Worm (Caenorhabditis elegans) whole organism, L4 larva: Measurements from ENCODE around the gene nhr-10.
A peak's percentile ranks its signal among the peaks of the same experiment; 100 is the strongest.

Experiments
- F44E2.7 ChIP-seq: fragments of 200-800 bp; sonication (Bioruptor generic); IDR thresholded peaks from 2 replicates; pipeline ENCODE4 v2.1.2; 2022; ENCODE audit warnings: missing genetic modification characterization, missing compliant biosample characterization
- Y48G9A.11 ChIP-seq: fragments of 200-800 bp; sonication (Bioruptor generic); IDR thresholded peaks from 2 replicates; pipeline ENCODE4 v1.3.6; 2022; ENCODE audit warnings: missing genetic modification reagents, missing genetic modification characterization, missing compliant biosample characterization
- aha-1 ChIP-seq: fragments of 150-350 bp; peaks from one replicate; lab custom pipeline; 2014; ENCODE audit warnings: missing biosample characterization, missing genetic modification characterization
- ama-1 ChIP-seq: fragments of 150-350 bp; optimal IDR thresholded peaks from 2 replicates; lab custom pipeline; 2014; ENCODE audit warnings: inconsistent platforms, mixed read lengths
- attf-4 ChIP-seq: sonication (generic microtip); optimal IDR thresholded peaks from 3 replicates; lab custom pipeline; 2017; ENCODE audit warnings: missing biosample characterization, missing genetic modification characterization
- ctbp-1 ChIP-seq: fragments of 200-800 bp; sonication (Bioruptor generic); IDR thresholded peaks from 2 replicates; pipeline ENCODE4 v1.3.6; 2022; ENCODE audit warnings: missing genetic modification reagents, missing genetic modification characterization, missing compliant biosample characterization
- daf-16 ChIP-seq, 3 experiments: sonication (generic microtip); optimal IDR thresholded peaks; 2 replicates each; lab custom pipeline; 2016 to 2017; ENCODE audit warnings: missing genetic modification characterization in 3 of 3, missing genetic modification reagents in 3 of 3, mild to moderate bottlenecking in 2 of 3, missing compliant biosample characterization in 2 of 3, missing biosample characterization in 1 of 3, moderate library complexity in 1 of 3
- daf-8 ChIP-seq: fragments of 200-800 bp; sonication (Bioruptor generic); IDR thresholded peaks from 2 replicates; pipeline ENCODE4 v1.3.6; 2022; ENCODE audit warnings: missing genetic modification characterization, missing compliant biosample characterization
- dve-1 ChIP-seq: sonication (generic microtip); optimal IDR thresholded peaks from 2 replicates; lab custom pipeline; 2017; ENCODE audit warnings: antibody characterized with exemption, mild to moderate bottlenecking, missing genetic modification characterization, missing compliant biosample characterization; ENCODE audit not compliant: insufficient read depth
- egl-27 ChIP-seq: sonication (generic microtip); optimal IDR thresholded peaks from 3 replicates; lab custom pipeline; 2017; ENCODE audit warnings: missing biosample characterization, missing genetic modification reagents, missing genetic modification characterization
- egl-43 ChIP-seq: fragments of 200-800 bp; sonication (Bioruptor generic); IDR thresholded peaks from 2 replicates; pipeline ENCODE4 v1.3.6; 2022; ENCODE audit warnings: missing genetic modification reagents, missing genetic modification characterization, missing compliant biosample characterization
- fos-1 ChIP-seq: fragments of 150-350 bp; optimal IDR thresholded peaks from 2 replicates; lab custom pipeline; 2014; ENCODE audit warnings: missing biosample characterization, missing genetic modification characterization
- gei-8 ChIP-seq: fragments of 200-800 bp; sonication (Bioruptor generic); optimal IDR thresholded peaks from 2 replicates; lab custom pipeline; 2018; ENCODE audit warnings: mild to moderate bottlenecking, missing genetic modification characterization, missing compliant biosample characterization
- hif-1 ChIP-seq, 2 experiments: sonication (generic microtip); optimal IDR thresholded peaks; 2 replicates each; lab custom pipeline; 2016 to 2017; ENCODE audit warnings: missing compliant biosample characterization in 2 of 2, missing genetic modification characterization in 2 of 2, missing genetic modification reagents in 2 of 2, missing genotype in 2 of 2, mild to moderate bottlenecking in 1 of 2
- lim-7 ChIP-seq: fragments of 200-800 bp; sonication (Bioruptor generic); IDR thresholded peaks from 2 replicates; pipeline ENCODE4 v1.3.6; 2022; ENCODE audit warnings: missing genetic modification characterization, missing compliant biosample characterization
- lin-15B ChIP-seq: fragments of 150-350 bp; sonication (generic microtip); optimal IDR thresholded peaks from 3 replicates; lab custom pipeline; 2014; ENCODE audit warnings: missing biosample characterization, missing genetic modification characterization
- lin-29 ChIP-seq: fragments of 200-800 bp; sonication (Bioruptor generic); IDR thresholded peaks from 2 replicates; pipeline ENCODE4 v1.3.6; 2022; ENCODE audit warnings: missing genetic modification reagents, missing genetic modification characterization, missing compliant biosample characterization
- lin-39 ChIP-seq: fragments of 150-350 bp; optimal IDR thresholded peaks from 2 replicates; lab custom pipeline; 2014; ENCODE audit warnings: missing biosample characterization, missing genetic modification reagents, missing genetic modification characterization
- lir-3 ChIP-seq: sonication (generic microtip); optimal IDR thresholded peaks from 2 replicates; lab custom pipeline; 2016; ENCODE audit warnings: mild to moderate bottlenecking, missing genetic modification characterization, missing compliant biosample characterization
- nhr-10 ChIP-seq: fragments of 150-350 bp; optimal IDR thresholded peaks from 2 replicates; lab custom pipeline; 2014; ENCODE audit warnings: missing biosample characterization, missing genetic modification characterization
- nhr-11 ChIP-seq: fragments of 150-350 bp; optimal IDR thresholded peaks from 2 replicates; lab custom pipeline; 2014; ENCODE audit warnings: missing biosample characterization, missing genetic modification characterization
- nhr-111 ChIP-seq: fragments of 200-800 bp; sonication (Bioruptor generic); optimal IDR thresholded peaks from 2 replicates; lab custom pipeline; 2018; ENCODE audit warnings: mild to moderate bottlenecking, missing genetic modification characterization, missing compliant biosample characterization
- nhr-25 ChIP-seq: sonication (generic microtip); optimal IDR thresholded peaks from 2 replicates; lab custom pipeline; 2017; ENCODE audit warnings: missing genetic modification characterization, mild to moderate bottlenecking, missing compliant biosample characterization, antibody characterized with exemption, moderate library complexity, borderline replicate concordance; ENCODE audit not compliant: insufficient read depth
- nhr-28 ChIP-seq: fragments of 150-350 bp; optimal IDR thresholded peaks from 2 replicates; lab custom pipeline; 2014; ENCODE audit warnings: missing biosample characterization, missing genetic modification characterization
- nhr-42 ChIP-seq: fragments of 200-800 bp; sonication (Bioruptor generic); IDR thresholded peaks from 2 replicates; pipeline ENCODE4 v1.3.6; 2022; ENCODE audit warnings: missing genetic modification characterization, missing compliant biosample characterization
- nhr-77 ChIP-seq: fragments of 150-350 bp; optimal IDR thresholded peaks from 2 replicates; lab custom pipeline; 2014; ENCODE audit warnings: missing biosample characterization, missing genetic modification characterization
- pha-4 ChIP-seq, 2 experiments: fragments of 150-350 bp in 1 of 2; fragments of 200-800 bp in 1 of 2; sonication (Bioruptor generic) in 1 of 2; IDR thresholded peaks in 1 of 2; optimal IDR thresholded peaks in 1 of 2; 2 replicates each; pipeline versions ENCODE4 v1.3.6 to Lab custom; 2014 to 2022; ENCODE audit warnings: missing genetic modification characterization in 2 of 2, missing genetic modification reagents in 2 of 2, missing biosample characterization in 1 of 2, missing compliant biosample characterization in 1 of 2
- saeg-2 ChIP-seq: fragments of 200-800 bp; sonication (Bioruptor generic); IDR thresholded peaks from 2 replicates; pipeline ENCODE4 v1.3.6; 2022; ENCODE audit warnings: missing genetic modification reagents, missing genetic modification characterization, missing compliant biosample characterization
- set-16 ChIP-seq: fragments of 200-800 bp; sonication (Bioruptor generic); IDR thresholded peaks from 2 replicates; pipeline ENCODE4 v1.3.6; 2022; ENCODE audit warnings: missing genetic modification reagents, missing genetic modification characterization, missing compliant biosample characterization
- unc-39 ChIP-seq: sonication (generic microtip); optimal IDR thresholded peaks from 2 replicates; lab custom pipeline; 2017; ENCODE audit warnings: missing biosample characterization, missing genetic modification characterization
- unc-62 ChIP-seq, 3 experiments: fragments of 150-350 bp in 1 of 3; sonication (generic microtip); optimal IDR thresholded peaks in 2 of 3; peaks in 1 of 3; 1 replicate in 1 of 3; 2 replicates in 2 of 3; lab custom pipeline; 2014 to 2017; ENCODE audit warnings: missing biosample characterization in 3 of 3, missing genetic modification characterization in 3 of 3, missing genetic modification reagents in 3 of 3, missing genotype in 1 of 3

nhr-10 gene

ce11 chrIII:7162065-7162762, 47.0 kb upstream of the nhr-10 start, which contains the start of the genes syf-2 and K04G7.1 (continued):
- TF ChIP-seq lin-15B (tag; lab: Kevin White, UChicago) (peak; percentile 79), Y48G9A.11 (GFP tag; lab: Robert Waterston, UW) (0 out of 2 replicates have a peak, but pooled peaks have one; percentile 37), nhr-77 (peak; percentile 92), lin-29 (no peak), egl-27 (tag; lab: Kevin White, UChicago) (no peak), set-16 (GFP tag; lab: Robert Waterston, UW) (peak; percentile 27; the same call in 1 of the 2 replicates), nhr-11 (tag; lab: Kevin White, UChicago) (peak; percentile 85), unc-39 (no peak), lim-7 (GFP tag; lab: Robert Waterston, UW) (no peak), pha-4 (GFP tag; IDR thresholded peaks at IDR 0.05; lab: Robert Waterston, UW) (peak; percentile 86), pha-4 (tag; optimal IDR thresholded peaks at IDR 0.05; lab: Kevin White, UChicago) (no peak), daf-8 (GFP tag; lab: Robert Waterston, UW) (no peak), lin-39 (no peak), aha-1 (peak; percentile 87), egl-43 (GFP tag; lab: Robert Waterston, UW) (peak; percentile 67; the same call in 1 of the 2 replicates), nhr-25 (tag; lab: Kevin White, UChicago) (peak; percentile 45), unc-62 (GFP tag; optimal IDR thresholded peaks at IDR 0.05 in 1 of 2; lab: Kevin White, UChicago) (peak in 1 of 2 experiments; percentile 62), unc-62 (tag; optimal IDR thresholded peaks at IDR 0.05; lab: Kevin White, UChicago) (no peak), nhr-42 (GFP tag; lab: Robert Waterston, UW) (peak; percentile 86), nhr-111 (GFP tag; lab: Kevin White, UChicago) (no peak)
- TF ChIP-seq, all 104 proteins: peak for 55

- no peak for TF ChIP-seq ama-1 (lab: Kevin White, UChicago)
- TF ChIP-seq lir-3 = no peak
- no peak for TF ChIP-seq F44E2.7 (GFP tag; lab: Robert Waterston, UW)
- no peak for TF ChIP-seq daf-16 (GFP tag; optimal IDR thresholded peaks at IDR 0.05; lab: Kevin White, UChicago)
- TF ChIP-seq daf-16 (tag; optimal IDR thresholded peaks at IDR 0.05; lab: Kevin White, UChicago) = no peak
- no peak for TF ChIP-seq lin-29
- no peak for TF ChIP-seq fos-1 (tag; lab: Kevin White, UChicago)
- TF ChIP-seq hif-1 (tag; optimal IDR thresholded peaks at IDR 0.05; lab: Kevin White, UChicago) = no peak
- TF ChIP-seq aha-1 = no peak
These were observed 45.8 kb upstream of the nhr-10 start, which contains the start of gene rnp-7 for ce11 chrIII:7161055-7161454. rnp-7 (minus strand) TSS chrIII:7161155.

- TF ChIP-seq set-16 (GFP tag; lab: Robert Waterston, UW) (no peak), dve-1 (tag; lab: Kevin White, UChicago) (no peak), attf-4 (tag; lab: Kevin White, UChicago) (no peak), nhr-10 (tag; lab: Kevin White, UChicago) (no peak), aha-1 (peak; percentile 66), nhr-28 (tag; lab: Kevin White, UChicago) (no peak), fos-1 (tag; lab: Kevin White, UChicago) (no peak), ama-1 (lab: Kevin White, UChicago) (no peak), F44E2.7 (GFP tag; lab: Robert Waterston, UW) (no peak), unc-62 (GFP tag; optimal IDR thresholded peaks at IDR 0.05 in 1 of 2; lab: Kevin White, UChicago) (peak in 1 of 2 experiments; percentile 64), unc-62 (tag; optimal IDR thresholded peaks at IDR 0.05; lab: Kevin White, UChicago) (no peak), gei-8 (GFP tag; lab: Kevin White, UChicago) (no peak), saeg-2 (GFP tag; lab: Robert Waterston, UW) (no peak)
These were observed 44.0 kb upstream of the nhr-10 start for ce11 chrIII:7159246-7159645.

ce11 chrIII:7158709-7159108, 43.5 kb upstream of the nhr-10 start, which contains the start of gene nuo-4:
nuo-4 (minus strand) TSS chrIII:7158809.
- TF ChIP-seq ctbp-1 (GFP tag; lab: Robert Waterston, UW) = no peak
- TF ChIP-seq ama-1 (lab: Kevin White, UChicago) = peak; percentile 28
